Fruit fly (Drosophila melanogaster): Measurements from ENCODE around the gene CG17110.

CG17110 gene

dm6 chr3R:23048690-23049118 lies 42.8 kb upstream of the CG17110 start (continued):
- peak; percentile 40 for TF ChIP-seq CG16863 (GFP tag; optimal IDR thresholded peaks at IDR 0.05)

- no peak for TF ChIP-seq gsb-n (tag; optimal IDR thresholded peaks at IDR 0.05)
These were observed 39.8 kb upstream of the CG17110 start, which contains the start of gene Gr94a for dm6 chr3R:23051639-23052125. TSS of gene Gr94a (plus strand) at chr3R:23051689.

- TF ChIP-seq CG14965 (GFP tag; optimal IDR thresholded peaks at IDR 0.05; ENCODE audit: borderline replicate concordance), result no peak
- TF ChIP-seq lbe (GFP tag; optimal IDR thresholded peaks at IDR 0.05), result no peak
- TF ChIP-seq CG9876 (GFP tag; optimal IDR thresholded peaks at IDR 0.05), result no peak
- peak; percentile 55 for TF ChIP-seq Sry-δ (GFP tag; optimal IDR thresholded peaks at IDR 0.05)
- no peak for TF ChIP-seq Mes4 (GFP tag; optimal IDR thresholded peaks at IDR 0.05)
- TF ChIP-seq Rx (GFP tag; IDR thresholded peaks at IDR 0.05), result no peak
- peak; percentile 61 for TF ChIP-seq amos (GFP tag; IDR thresholded peaks at IDR 0.05; ENCODE audit: partially characterized antibody)
- TF ChIP-seq pzg (GFP tag; optimal IDR thresholded peaks at IDR 0.05), result peak; percentile 47
- TF ChIP-seq CG13424 (tag; optimal IDR thresholded peaks at IDR 0.05), result no peak
- no peak for TF ChIP-seq CG12744 (GFP tag; optimal IDR thresholded peaks at IDR 0.05)
- peak; percentile 75 for TF ChIP-seq Dref (GFP tag; IDR thresholded peaks at IDR 0.05)
- peak; percentile 82 for TF ChIP-seq Dp (GFP tag; optimal IDR thresholded peaks at IDR 0.05)
- no peak for TF ChIP-seq br (optimal IDR thresholded peaks at IDR 0.05)
- TF ChIP-seq MESR4 (GFP tag; optimal IDR thresholded peaks at IDR 0.05), result peak; percentile 34
- peak; percentile 53 for TF ChIP-seq BEAF-32 (GFP tag; optimal IDR thresholded peaks at IDR 0.05)
- TF ChIP-seq stwl (tag; optimal IDR thresholded peaks at IDR 0.05), result peak; percentile 4
- peak; percentile 61 for TF ChIP-seq trem (tag; optimal IDR thresholded peaks at IDR 0.05)
- TF ChIP-seq Doc3 (GFP tag; IDR thresholded peaks at IDR 0.05; ENCODE audit: partially characterized antibody), result peak; percentile 16; the same call in 2 of the 3 replicates
- no peak for TF ChIP-seq grau (tag; optimal IDR thresholded peaks at IDR 0.05)
- 0 out of 3 replicates have a peak, but pooled peaks have one; percentile 24 for TF ChIP-seq mld (GFP tag; IDR thresholded peaks at IDR 0.05; ENCODE audit: partially characterized antibody)
- TF ChIP-seq esg (GFP tag; conservative IDR thresholded peaks at IDR 0.05), result no peak
- TF ChIP-seq ttk (GFP tag; IDR thresholded peaks at IDR 0.05), result no peak
- TF ChIP-seq CG30020 (tag; optimal IDR thresholded peaks at IDR 0.05), result no peak
- TF ChIP-seq tin (GFP tag; optimal IDR thresholded peaks at IDR 0.05), result no peak
- no peak for TF ChIP-seq en (GFP tag; optimal IDR thresholded peaks at IDR 0.05)
- 0 out of 2 replicates have a peak, but pooled peaks have one; percentile 17 for TF ChIP-seq unc-4 (GFP tag; IDR thresholded peaks at IDR 0.05; ENCODE audit: partially characterized antibody)
- no peak for TF ChIP-seq CG12391 (tag; optimal IDR thresholded peaks at IDR 0.05)
- peak; percentile 60 for TF ChIP-seq dm (GFP tag; optimal IDR thresholded peaks at IDR 0.05)
- no peak for TF ChIP-seq Six4 (GFP tag; optimal IDR thresholded peaks at IDR 0.05)
- TF ChIP-seq oc (tag; optimal IDR thresholded peaks at IDR 0.05), result no peak
- TF ChIP-seq Dip3 (GFP tag; optimal IDR thresholded peaks at IDR 0.05), result no peak
- TF ChIP-seq E2f2 (GFP tag; IDR thresholded peaks at IDR 0.05), result peak; percentile 89
- peak; percentile 32; the same call in 1 of the 2 replicates for TF ChIP-seq Scr (GFP tag; IDR thresholded peaks at IDR 0.05; ENCODE audit: partially characterized antibody)
- peak; percentile 13; the same call in 1 of the 3 replicates for TF ChIP-seq CG34224 (GFP tag; IDR thresholded peaks at IDR 0.05; ENCODE audit: partially characterized antibody)
- no peak for TF ChIP-seq CG5245 (GFP tag; optimal IDR thresholded peaks at IDR 0.05)
- TF ChIP-seq Bgb (GFP tag; IDR thresholded peaks at IDR 0.05; ENCODE audit: partially characterized antibody), result peak; percentile 60
- no peak for TF ChIP-seq CG14441 (GFP tag; IDR thresholded peaks at IDR 0.05)
- no peak for TF ChIP-seq CG7928 (GFP tag; optimal IDR thresholded peaks at IDR 0.05)
- TF ChIP-seq bab2 (GFP tag; optimal IDR thresholded peaks at IDR 0.05), result no peak
- no peak for TF ChIP-seq fru (optimal IDR thresholded peaks at IDR 0.05)
- no peak for TF ChIP-seq CG12942 (GFP tag; optimal IDR thresholded peaks at IDR 0.05)
- peak; percentile 51; the same call in 1 of the 2 replicates for TF ChIP-seq MBD-R2 (GFP tag; IDR thresholded peaks at IDR 0.05)
- no peak for TF ChIP-seq kah (GFP tag; optimal IDR thresholded peaks at IDR 0.05)
These were observed 38.3 kb upstream of the CG17110 start for dm6 chr3R:23053135-23053730.

Data from whole organism, embryonic.